Worm (Caenorhabditis elegans) whole organism, L3 larva: ENCODE results near the gene T18D3.9.

Experiments used
- fkh-10 ChIP-seq: sonication (generic microtip); optimal IDR thresholded peaks from 2 replicates; lab custom pipeline; 2017; ENCODE audit warnings: missing biosample characterization, missing genetic modification reagents, missing genetic modification characterization
- pha-4 ChIP-seq: fragments of 150-350 bp; optimal IDR thresholded peaks from 2 replicates; lab custom pipeline; 2014; ENCODE audit warnings: missing biosample characterization, missing genetic modification reagents, missing genetic modification characterization
- pqm-1 ChIP-seq: fragments of 150-350 bp; optimal IDR thresholded peaks from 2 replicates; lab custom pipeline; 2017; ENCODE audit warnings: missing biosample characterization, missing genetic modification characterization, inconsistent platforms
- skn-1 ChIP-seq: fragments of 150-350 bp; optimal IDR thresholded peaks from 2 replicates; lab custom pipeline; 2014; ENCODE audit warnings: missing biosample characterization, missing genetic modification characterization
- unc-39 ChIP-seq: sonication (generic microtip); optimal IDR thresholded peaks from 4 replicates; lab custom pipeline; 2017; ENCODE audit warnings: missing biosample characterization, missing genetic modification characterization
- unc-62 ChIP-seq: fragments of 150-350 bp; sonication (generic microtip); optimal IDR thresholded peaks from 4 replicates; lab custom pipeline; 2014; ENCODE audit warnings: missing biosample characterization, missing genetic modification reagents, missing genetic modification characterization

- TF ChIP-seq fkh-10 (GFP tag; lab: Kevin White, UChicago), result no peak
- TF ChIP-seq unc-62, result no peak
- TF ChIP-seq skn-1 (tag; lab: Kevin White, UChicago), result no peak
- no peak for TF ChIP-seq pha-4 (tag; lab: Kevin White, UChicago)
- no peak for TF ChIP-seq pqm-1 (tag; lab: Kevin White, UChicago)
- no peak for TF ChIP-seq unc-39 (tag; lab: Kevin White, UChicago)
These were observed 16.0 kb downstream of the T18D3.9 start for ce11 chrX:12438266-12438665.
